Fruit fly (Drosophila melanogaster) whole organism, embryonic: ENCODE data around the gene Trf4-1.

ENCODE experiments used
- Atf6 ChIP-seq: fragments of 200-800 bp; sonication (Bioruptor generic); IDR thresholded peaks from 2 replicates; pipeline ENCODE4 v1.3.6; 2022; ENCODE audit warnings: missing biosample characterization, missing genetic modification characterization
- Blimp-1 ChIP-seq: fragments of 200-800 bp; sonication (Bioruptor generic); optimal IDR thresholded peaks from 3 replicates; lab custom pipeline; 2018; ENCODE audit warnings: missing biosample characterization, missing genetic modification characterization, mild to moderate bottlenecking, moderate library complexity, missing genetic modification reagents
- CG10274 ChIP-seq: fragments of 200-800 bp; sonication (Bioruptor generic); optimal IDR thresholded peaks from 3 replicates; lab custom pipeline; 2017; ENCODE audit warnings: missing biosample characterization, mild to moderate bottlenecking, missing genetic modification characterization
- CG11456 ChIP-seq: fragments of 200-800 bp; sonication (Bioruptor generic); IDR thresholded peaks from 3 replicates; pipeline ENCODE4 v1.3.6; 2022; ENCODE audit warnings: missing biosample characterization, missing genetic modification characterization
- CG12155 ChIP-seq: fragments of 200-800 bp; sonication (Bioruptor generic); optimal IDR thresholded peaks from 3 replicates; lab custom pipeline; 2016; ENCODE audit warnings: missing biosample characterization, missing genetic modification characterization
- CG12219 ChIP-seq: fragments of 200-800 bp; sonication (Bioruptor generic); optimal IDR thresholded peaks from 3 replicates; lab custom pipeline; 2018; ENCODE audit warnings: missing biosample characterization, mild to moderate bottlenecking, missing genetic modification characterization
- CG12236 ChIP-seq: fragments of 200-800 bp; sonication (Bioruptor generic); optimal IDR thresholded peaks from 2 replicates; lab custom pipeline; 2016; ENCODE audit warnings: missing biosample characterization, missing genetic modification characterization
- CG13287 ChIP-seq: fragments of 200-800 bp; sonication (Bioruptor generic); IDR thresholded peaks from 2 replicates; pipeline ENCODE4 v1.3.6; 2022; ENCODE audit warnings: missing biosample characterization, missing genetic modification characterization; ENCODE audit not compliant: partially characterized antibody
- CG14667 ChIP-seq: fragments of 200-800 bp; sonication (Bioruptor generic); IDR thresholded peaks from 2 replicates; pipeline ENCODE4 v1.3.6; 2022; ENCODE audit warnings: missing biosample characterization, missing genetic modification characterization
- CG1602 ChIP-seq: fragments of 200-800 bp; sonication (Bioruptor generic); optimal IDR thresholded peaks from 3 replicates; lab custom pipeline; 2016; ENCODE audit warnings: missing biosample characterization, missing genetic modification characterization
- CG16863 ChIP-seq: fragments of 200-800 bp; sonication (Bioruptor generic); optimal IDR thresholded peaks from 3 replicates; lab custom pipeline; 2016; ENCODE audit warnings: missing biosample characterization, missing genetic modification characterization
- CG1832 ChIP-seq: fragments of 200-800 bp; sonication (Bioruptor generic); optimal IDR thresholded peaks from 2 replicates; lab custom pipeline; 2017; ENCODE audit warnings: missing biosample characterization, mild to moderate bottlenecking, missing genetic modification characterization, inconsistent platforms
- CG2129 ChIP-seq: fragments of 200-800 bp; sonication (Bioruptor generic); IDR thresholded peaks from 2 replicates; pipeline ENCODE4 v1.3.6; 2022; ENCODE audit warnings: missing biosample characterization, missing genetic modification characterization; ENCODE audit not compliant: partially characterized antibody
- CG3281 ChIP-seq: fragments of 200-800 bp; sonication (Bioruptor generic); optimal IDR thresholded peaks from 3 replicates; lab custom pipeline; 2017; ENCODE audit warnings: missing biosample characterization, mild to moderate bottlenecking, missing genetic modification characterization
- CG8290 ChIP-seq, 3 experiments: fragments of 200-800 bp; sonication (Bioruptor generic); optimal IDR thresholded peaks; 2 replicates each; lab custom pipeline; 2016 to 2019; ENCODE audit warnings: missing biosample characterization in 3 of 3, missing genetic modification characterization in 3 of 3, mild to moderate bottlenecking in 2 of 3, moderate library complexity in 1 of 3
- CG8944 ChIP-seq: fragments of 200-800 bp; sonication (Bioruptor generic); optimal IDR thresholded peaks from 3 replicates; lab custom pipeline; 2016; ENCODE audit warnings: missing biosample characterization, missing genetic modification characterization
- CTCF ChIP-seq: fragments of 200-800 bp; sonication (Bioruptor generic); optimal IDR thresholded peaks from 2 replicates; lab custom pipeline; 2017; ENCODE audit warnings: missing biosample characterization, mild to moderate bottlenecking, missing genetic modification characterization, moderate library complexity
- CrebB ChIP-seq: fragments of 200-800 bp; sonication (Bioruptor generic); optimal IDR thresholded peaks from 3 replicates; lab custom pipeline; 2018; ENCODE audit warnings: missing biosample characterization, mild to moderate bottlenecking, missing genetic modification characterization
- Dip3 ChIP-seq: fragments of 200-800 bp; sonication (Bioruptor generic); optimal IDR thresholded peaks from 3 replicates; lab custom pipeline; 2016; ENCODE audit warnings: missing biosample characterization, missing genetic modification characterization
- Dref ChIP-seq: fragments of 200-800 bp; sonication (Bioruptor generic); IDR thresholded peaks from 2 replicates; pipeline ENCODE4 v1.3.6; 2022; ENCODE audit warnings: missing biosample characterization, missing genetic modification characterization
- Ets97D ChIP-seq: fragments of 200-800 bp; sonication (Bioruptor generic); optimal IDR thresholded peaks from 3 replicates; lab custom pipeline; 2016; ENCODE audit warnings: missing biosample characterization, missing genetic modification characterization
- Fer2 ChIP-seq: fragments of 200-800 bp; sonication (Bioruptor generic); optimal IDR thresholded peaks from 2 replicates; lab custom pipeline; 2018; ENCODE audit warnings: missing biosample characterization, mild to moderate bottlenecking, missing genetic modification characterization, moderate library complexity
- Gug ChIP-seq: fragments of 200-800 bp; sonication (Bioruptor generic); IDR thresholded peaks from 4 replicates; pipeline ENCODE4 v1.3.6; 2022; ENCODE audit warnings: missing biosample characterization, missing genetic modification characterization
- H15 ChIP-seq: fragments of 200-800 bp; sonication (Bioruptor generic); IDR thresholded peaks from 3 replicates; pipeline ENCODE4 v1.3.6; 2022; ENCODE audit warnings: missing biosample characterization, missing genetic modification characterization
- HLH54F ChIP-seq: fragments of 200-800 bp; sonication (Bioruptor generic); optimal IDR thresholded peaks from 3 replicates; lab custom pipeline; 2016; ENCODE audit warnings: missing biosample characterization, missing genetic modification characterization
- Meics ChIP-seq: fragments of 200-800 bp; sonication (Bioruptor generic); optimal IDR thresholded peaks from 2 replicates; lab custom pipeline; 2017; ENCODE audit warnings: missing biosample characterization, mild to moderate bottlenecking, missing genetic modification characterization
- Sry-δ ChIP-seq: fragments of 200-800 bp; sonication (Bioruptor generic); optimal IDR thresholded peaks from 2 replicates; lab custom pipeline; 2016; ENCODE audit warnings: missing biosample characterization, missing genetic modification characterization
- Tbp ChIP-seq: fragments of >200 bp; optimal IDR thresholded peaks from 2 replicates; lab custom pipeline; 2018; ENCODE audit warnings: missing biosample characterization, missing genetic modification characterization
- az2 ChIP-seq: fragments of 200-800 bp; sonication (Bioruptor generic); optimal IDR thresholded peaks from 3 replicates; lab custom pipeline; 2016; ENCODE audit warnings: missing biosample characterization, missing genetic modification characterization
- bowl ChIP-seq: fragments of 200-800 bp; sonication (Bioruptor generic); IDR thresholded peaks from 2 replicates; pipeline ENCODE4 v1.3.6; 2022; ENCODE audit warnings: missing biosample characterization, missing genetic modification characterization
- cwo ChIP-seq: fragments of 200-800 bp; sonication (Bioruptor generic); optimal IDR thresholded peaks from 3 replicates; lab custom pipeline; 2017; ENCODE audit warnings: missing biosample characterization, missing genetic modification characterization, mild to moderate bottlenecking, moderate library complexity, missing genetic modification reagents
- dan ChIP-seq: fragments of 200-800 bp; sonication (Bioruptor generic); IDR thresholded peaks from 2 replicates; pipeline ENCODE4 v1.3.6; 2022; ENCODE audit warnings: missing biosample characterization, missing genetic modification characterization
- dpn ChIP-seq, 2 experiments: fragments of 200-800 bp; sonication (Bioruptor generic); optimal IDR thresholded peaks; 3 replicates each; lab custom pipeline; 2016; ENCODE audit warnings: missing biosample characterization in 2 of 2, missing genetic modification characterization in 2 of 2
- fd96Cb ChIP-seq: fragments of 200-800 bp; sonication (Bioruptor generic); optimal IDR thresholded peaks from 2 replicates; lab custom pipeline; 2018; ENCODE audit warnings: missing biosample characterization, mild to moderate bottlenecking, missing genetic modification characterization, moderate library complexity
- gro ChIP-seq: fragments of 200-800 bp; sonication (Bioruptor generic); optimal IDR thresholded peaks from 2 replicates; lab custom pipeline; 2016; ENCODE audit warnings: missing biosample characterization, missing genetic modification characterization
- h ChIP-seq: fragments of >200 bp; optimal IDR thresholded peaks from 2 replicates; lab custom pipeline; 2017
- hb ChIP-seq: fragments of 200-800 bp; sonication (Bioruptor generic); IDR thresholded peaks from 3 replicates; pipeline ENCODE4 v1.3.6; 2022; ENCODE audit warnings: missing biosample characterization, missing genetic modification characterization; ENCODE audit not compliant: partially characterized antibody
- her ChIP-seq: fragments of 200-800 bp; sonication (Bioruptor generic); optimal IDR thresholded peaks from 2 replicates; lab custom pipeline; 2016; ENCODE audit warnings: missing biosample characterization, missing genetic modification characterization
- hkb ChIP-seq, 2 experiments: fragments of 200-800 bp in 1 of 2; fragments of >200 bp in 1 of 2; sonication (Bioruptor generic) in 1 of 2; IDR thresholded peaks in 1 of 2; optimal IDR thresholded peaks in 1 of 2; 2 replicates each; pipeline versions ENCODE4 v1.3.6 to Lab custom; 2017 to 2022; ENCODE audit warnings: missing biosample characterization in 1 of 2, missing genetic modification characterization in 1 of 2
- jigr1 ChIP-seq: fragments of 200-800 bp; sonication (Bioruptor generic); IDR thresholded peaks from 3 replicates; pipeline ENCODE4 v1.3.6; 2022; ENCODE audit warnings: missing biosample characterization, missing genetic modification characterization
- nau ChIP-seq: fragments of 200-800 bp; sonication (Bioruptor generic); optimal IDR thresholded peaks from 3 replicates; lab custom pipeline; 2017; ENCODE audit warnings: missing biosample characterization, mild to moderate bottlenecking, missing genetic modification characterization, missing genetic modification reagents
- nerfin-2 ChIP-seq: fragments of 200-800 bp; sonication (Bioruptor generic); IDR thresholded peaks from 2 replicates; pipeline ENCODE4 v1.3.6; 2022; ENCODE audit warnings: missing biosample characterization, missing genetic modification characterization; ENCODE audit not compliant: partially characterized antibody
- oc ChIP-seq: fragments of 200-800 bp; sonication (Bioruptor generic); optimal IDR thresholded peaks from 2 replicates; lab custom pipeline; 2018; ENCODE audit warnings: missing biosample characterization, mild to moderate bottlenecking, missing genetic modification characterization, moderate library complexity
- rib ChIP-seq: fragments of 200-800 bp; sonication (Bioruptor generic); IDR thresholded peaks from 2 replicates; pipeline ENCODE4 v1.3.6; 2022; ENCODE audit warnings: missing biosample characterization, missing genetic modification characterization
- scrt ChIP-seq: fragments of 200-800 bp; sonication (Bioruptor generic); optimal IDR thresholded peaks from 2 replicates; lab custom pipeline; 2018; ENCODE audit warnings: missing biosample characterization, mild to moderate bottlenecking, missing genetic modification characterization, moderate library complexity
- sisA ChIP-seq: fragments of 200-800 bp; sonication (Bioruptor generic); IDR thresholded peaks from 2 replicates; pipeline ENCODE4 v1.3.6; 2022; ENCODE audit warnings: missing biosample characterization, missing genetic modification characterization
- tgo ChIP-seq: fragments of 200-800 bp; sonication (Bioruptor generic); IDR thresholded peaks from 3 replicates; pipeline ENCODE4 v1.3.6; 2022; ENCODE audit warnings: missing biosample characterization, missing genetic modification characterization
- tin ChIP-seq: fragments of 200-800 bp; sonication (Bioruptor generic); optimal IDR thresholded peaks from 3 replicates; lab custom pipeline; 2016; ENCODE audit warnings: missing biosample characterization, missing genetic modification characterization
- tna ChIP-seq: fragments of 200-800 bp; sonication (Bioruptor generic); IDR thresholded peaks from 2 replicates; pipeline ENCODE4 v1.3.6; 2022; ENCODE audit warnings: missing biosample characterization, missing genetic modification characterization; ENCODE audit not compliant: partially characterized antibody
- tup ChIP-seq: fragments of 200-800 bp; sonication (Bioruptor generic); optimal IDR thresholded peaks from 2 replicates; lab custom pipeline; 2016; ENCODE audit warnings: missing biosample characterization, mild to moderate bottlenecking, missing genetic modification characterization, moderate library complexity
- zf30C ChIP-seq: fragments of 200-800 bp; sonication (Bioruptor generic); optimal IDR thresholded peaks from 3 replicates; lab custom pipeline; 2018; ENCODE audit warnings: missing biosample characterization, mild to moderate bottlenecking, missing genetic modification characterization

The Trf4-1 gene

DNA sequence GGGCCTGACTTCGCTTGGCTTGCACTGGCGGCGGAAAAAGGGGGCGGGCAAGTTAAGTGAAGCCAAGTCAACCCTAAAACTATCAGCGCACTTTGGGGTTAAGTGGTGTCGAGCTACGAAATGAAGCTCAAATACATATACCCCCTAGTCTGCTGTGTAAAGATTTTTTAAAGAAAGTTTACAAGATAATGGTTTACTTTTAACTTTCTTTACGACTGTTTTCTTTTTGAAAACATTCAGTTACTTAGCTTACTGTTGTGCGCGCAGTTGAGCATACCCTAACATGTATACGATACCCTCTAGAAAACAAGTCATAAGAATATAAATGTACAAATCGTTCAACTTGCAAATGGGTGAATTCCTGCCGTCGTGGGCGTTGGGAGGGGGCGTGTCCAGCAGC, 17.4 kb upstream of the Trf4-1 start (continued):
- TF ChIP-seq h (lab: Kevin White, UChicago): no peak
- TF ChIP-seq CG1832 (GFP tag; lab: Kevin White, UChicago): no peak
- no peak for TF ChIP-seq CG8290 (GFP tag; optimal IDR thresholded peaks at IDR 0.05; lab: Kevin White, UChicago)
- TF ChIP-seq CG8290 (tag; optimal IDR thresholded peaks at IDR 0.05; lab: Kevin White, UChicago): no peak
- no peak for TF ChIP-seq Ets97D (GFP tag; lab: Kevin White, UChicago)
- no peak for TF ChIP-seq CG10274 (GFP tag; lab: Kevin White, UChicago)
- no peak for TF ChIP-seq CG3281 (GFP tag; lab: Kevin White, UChicago)
- TF ChIP-seq CG13287 (GFP tag; lab: Robert Waterston, UW): no peak
- no peak for TF ChIP-seq hb
- TF ChIP-seq Blimp-1 (GFP tag; lab: Kevin White, UChicago): no peak
- no peak for TF ChIP-seq CG14667 (GFP tag; lab: Robert Waterston, UW)
- peak; percentile 6 to 38 for TF ChIP-seq dpn (GFP tag; optimal IDR thresholded peaks at IDR 0.05; lab: Kevin White, UChicago)
- TF ChIP-seq scrt (GFP tag; lab: Kevin White, UChicago): no peak
- no peak for TF ChIP-seq gro
- peak; percentile 18 for TF ChIP-seq fd96Cb (tag; lab: Kevin White, UChicago)
- TF ChIP-seq az2 (GFP tag; lab: Kevin White, UChicago): peak; percentile 15
- no peak for TF ChIP-seq CG12236 (GFP tag; lab: Kevin White, UChicago)
- TF ChIP-seq oc (tag; lab: Kevin White, UChicago): no peak
- no peak for TF ChIP-seq nerfin-2
- peak; percentile 30; the same call in 1 of the 4 replicates for TF ChIP-seq Gug (GFP tag; lab: Robert Waterston, UW)
- no peak for TF ChIP-seq rib (GFP tag; lab: Robert Waterston, UW)
- TF ChIP-seq tgo (GFP tag; lab: Robert Waterston, UW): peak; percentile 22; the same call in 1 of the 3 replicates
- TF ChIP-seq her (GFP tag; lab: Kevin White, UChicago): peak; percentile 18
- no peak for TF ChIP-seq CG12219
- TF ChIP-seq CG1602 (GFP tag; lab: Kevin White, UChicago): peak; percentile 3
- no peak for TF ChIP-seq bowl (GFP tag; lab: Robert Waterston, UW)
- TF ChIP-seq CG12155 (GFP tag; lab: Kevin White, UChicago): no peak
- TF ChIP-seq HLH54F: no peak
- no peak for TF ChIP-seq Dref (GFP tag; lab: Robert Waterston, UW)
- no peak for TF ChIP-seq dan
- TF ChIP-seq CG11456: peak; percentile 50; the same call in 1 of the 3 replicates
- no peak for TF ChIP-seq CrebB (tag; lab: Kevin White, UChicago)
- TF ChIP-seq hkb (optimal IDR thresholded peaks at IDR 0.05; lab: Kevin White, UChicago): no peak
- TF ChIP-seq hkb (GFP tag; IDR thresholded peaks at IDR 0.05; lab: Robert Waterston, UW): peak; percentile 58
- peak; percentile 10 for TF ChIP-seq CG16863 (GFP tag; lab: Kevin White, UChicago)
- no peak for TF ChIP-seq Tbp (GFP tag; lab: Kevin White, UChicago)
- no peak for TF ChIP-seq zf30C (GFP tag; lab: Kevin White, UChicago)
- TF ChIP-seq CG2129 (GFP tag; lab: Robert Waterston, UW): no peak
- TF ChIP-seq jigr1: no peak
- TF ChIP-seq Meics (GFP tag; lab: Kevin White, UChicago): no peak
- TF ChIP-seq tin (GFP tag; lab: Kevin White, UChicago): peak; percentile 5
- no peak for TF ChIP-seq Dip3 (GFP tag; lab: Kevin White, UChicago)
- TF ChIP-seq cwo (GFP tag; lab: Kevin White, UChicago): peak; percentile 14
- TF ChIP-seq Sry-δ: no peak
- TF ChIP-seq CTCF (GFP tag; lab: Kevin White, UChicago): no peak
- TF ChIP-seq Fer2 (tag; lab: Kevin White, UChicago): no peak
- TF ChIP-seq nau: no peak
- no peak for TF ChIP-seq tna (GFP tag; lab: Robert Waterston, UW)
- TF ChIP-seq Atf6 (GFP tag; lab: Robert Waterston, UW): no peak; the same call in 1 of the 2 replicates
- no peak for TF ChIP-seq H15 (GFP tag; lab: Robert Waterston, UW)
- TF ChIP-seq sisA: peak; percentile 60
- no peak for TF ChIP-seq CG8944
- TF ChIP-seq tup (GFP tag; lab: Kevin White, UChicago): no peak
